Worm (Caenorhabditis elegans) whole organism, L4 larva: ENCODE results near the gene nspc-15.

Source experiments
- F26F4.8 ChIP-seq: fragments of 200-800 bp; sonication (Bioruptor generic); conservative IDR thresholded peaks from 2 replicates; pipeline ENCODE4 v1.3.6; 2022; ENCODE audit warnings: missing genetic modification characterization, missing compliant biosample characterization
- F37D6.2 ChIP-seq: sonication (generic microtip); optimal IDR thresholded peaks from 2 replicates; lab custom pipeline; 2016; ENCODE audit warnings: mild to moderate bottlenecking, missing genetic modification characterization, missing compliant biosample characterization
- F44E2.7 ChIP-seq: fragments of 200-800 bp; sonication (Bioruptor generic); IDR thresholded peaks from 2 replicates; pipeline ENCODE4 v2.1.2; 2022; ENCODE audit warnings: missing genetic modification characterization, missing compliant biosample characterization
- ZK546.5 ChIP-seq, 2 experiments: sonication (generic microtip); optimal IDR thresholded peaks; 2 replicates each; lab custom pipeline; 2017; ENCODE audit warnings: missing biosample characterization in 2 of 2, missing genetic modification characterization in 2 of 2
- aha-1 ChIP-seq: fragments of 150-350 bp; peaks from one replicate; lab custom pipeline; 2014; ENCODE audit warnings: missing biosample characterization, missing genetic modification characterization
- ama-1 ChIP-seq: fragments of 150-350 bp; optimal IDR thresholded peaks from 2 replicates; lab custom pipeline; 2014; ENCODE audit warnings: inconsistent platforms, mixed read lengths
- arid-1 ChIP-seq: fragments of 200-800 bp; sonication (Bioruptor generic); conservative IDR thresholded peaks from 2 replicates; pipeline ENCODE4 v1.3.6; 2022; ENCODE audit warnings: missing genetic modification reagents, missing genetic modification characterization, missing compliant biosample characterization
- ceh-28 ChIP-seq: fragments of 150-350 bp; optimal IDR thresholded peaks from 2 replicates; lab custom pipeline; 2014; ENCODE audit warnings: missing biosample characterization, missing genetic modification reagents, missing genetic modification characterization
- ceh-62 ChIP-seq: sonication (generic microtip); optimal IDR thresholded peaks from 2 replicates; lab custom pipeline; 2017; ENCODE audit warnings: missing biosample characterization, missing genetic modification characterization
- ces-1 ChIP-seq: fragments of 150-350 bp; sonication (generic microtip); optimal IDR thresholded peaks from 4 replicates; lab custom pipeline; 2014; ENCODE audit warnings: missing biosample characterization, missing genetic modification reagents, missing genetic modification characterization
- ctbp-1 ChIP-seq: fragments of 200-800 bp; sonication (Bioruptor generic); IDR thresholded peaks from 2 replicates; pipeline ENCODE4 v1.3.6; 2022; ENCODE audit warnings: missing genetic modification reagents, missing genetic modification characterization, missing compliant biosample characterization
- dve-1 ChIP-seq: sonication (generic microtip); optimal IDR thresholded peaks from 2 replicates; lab custom pipeline; 2017; ENCODE audit warnings: antibody characterized with exemption, mild to moderate bottlenecking, missing genetic modification characterization, missing compliant biosample characterization; ENCODE audit not compliant: insufficient read depth
- fkh-10 ChIP-seq: fragments of 150-350 bp; optimal IDR thresholded peaks from 2 replicates; lab custom pipeline; 2014; ENCODE audit warnings: missing biosample characterization, missing genetic modification reagents, missing genetic modification characterization
- hif-1 ChIP-seq, 2 experiments: sonication (generic microtip); optimal IDR thresholded peaks; 2 replicates each; lab custom pipeline; 2016 to 2017; ENCODE audit warnings: missing compliant biosample characterization in 2 of 2, missing genetic modification characterization in 2 of 2, missing genetic modification reagents in 2 of 2, missing genotype in 2 of 2, mild to moderate bottlenecking in 1 of 2
- hlh-11 ChIP-seq: fragments of 200-800 bp; sonication (Bioruptor generic); optimal IDR thresholded peaks from 2 replicates; lab custom pipeline; 2018; ENCODE audit warnings: mild to moderate bottlenecking, missing genetic modification characterization, missing compliant biosample characterization
- jun-1 ChIP-seq: fragments of 150-350 bp; optimal IDR thresholded peaks from 2 replicates; lab custom pipeline; 2014; ENCODE audit warnings: missing biosample characterization, missing genetic modification reagents, missing genetic modification characterization
- lin-29 ChIP-seq: fragments of 200-800 bp; sonication (Bioruptor generic); IDR thresholded peaks from 2 replicates; pipeline ENCODE4 v1.3.6; 2022; ENCODE audit warnings: missing genetic modification reagents, missing genetic modification characterization, missing compliant biosample characterization
- lin-38 ChIP-seq: fragments of 200-800 bp; sonication (Bioruptor generic); IDR thresholded peaks from 2 replicates; pipeline ENCODE4 v1.3.6; 2022; ENCODE audit warnings: missing genetic modification reagents, missing genetic modification characterization, missing compliant biosample characterization
- madf-9 ChIP-seq: fragments of 200-800 bp; sonication (Bioruptor generic); conservative IDR thresholded peaks from 2 replicates; pipeline ENCODE4 v1.3.6; 2022; ENCODE audit warnings: missing genetic modification reagents, missing genetic modification characterization, missing compliant biosample characterization
- mdl-1 ChIP-seq, 2 experiments: fragments of 150-350 bp in 1 of 2; sonication (generic microtip) in 1 of 2; optimal IDR thresholded peaks; 2 replicates each; lab custom pipeline; 2014 to 2017; ENCODE audit warnings: missing biosample characterization in 2 of 2, missing genetic modification characterization in 2 of 2
- mes-2 ChIP-seq: sonication (generic microtip); optimal IDR thresholded peaks from 2 replicates; lab custom pipeline; 2016; ENCODE audit warnings: missing genotype, mild to moderate bottlenecking, missing genetic modification characterization, missing compliant biosample characterization; ENCODE audit not compliant: poor library complexity, severe bottlenecking
- nhr-10 ChIP-seq: fragments of 150-350 bp; optimal IDR thresholded peaks from 2 replicates; lab custom pipeline; 2014; ENCODE audit warnings: missing biosample characterization, missing genetic modification characterization
- nhr-102 ChIP-seq: sonication (generic microtip); optimal IDR thresholded peaks from 2 replicates; lab custom pipeline; 2016; ENCODE audit warnings: mild to moderate bottlenecking, missing genetic modification characterization, moderate library complexity, missing compliant biosample characterization
- nhr-11 ChIP-seq: fragments of 150-350 bp; optimal IDR thresholded peaks from 2 replicates; lab custom pipeline; 2014; ENCODE audit warnings: missing biosample characterization, missing genetic modification characterization
- nhr-111 ChIP-seq: fragments of 200-800 bp; sonication (Bioruptor generic); optimal IDR thresholded peaks from 2 replicates; lab custom pipeline; 2018; ENCODE audit warnings: mild to moderate bottlenecking, missing genetic modification characterization, missing compliant biosample characterization
- nhr-28 ChIP-seq: fragments of 150-350 bp; optimal IDR thresholded peaks from 2 replicates; lab custom pipeline; 2014; ENCODE audit warnings: missing biosample characterization, missing genetic modification characterization
- php-3 ChIP-seq: fragments of 200-800 bp; sonication (Bioruptor generic); IDR thresholded peaks from 2 replicates; pipeline ENCODE4 v1.3.6; 2022; ENCODE audit warnings: missing genetic modification reagents, missing genetic modification characterization, missing compliant biosample characterization
- pqm-1 ChIP-seq: sonication (generic microtip); optimal IDR thresholded peaks from 2 replicates; lab custom pipeline; 2017; ENCODE audit warnings: missing biosample characterization, missing genetic modification characterization
- rbr-2 ChIP-seq: sonication (generic microtip); optimal IDR thresholded peaks from 2 replicates; lab custom pipeline; 2016; ENCODE audit warnings: missing genotype, missing genetic modification characterization, missing compliant biosample characterization
- sdz-12 ChIP-seq: fragments of 200-800 bp; sonication (Bioruptor generic); optimal IDR thresholded peaks from 2 replicates; lab custom pipeline; 2018; ENCODE audit warnings: mild to moderate bottlenecking, missing genetic modification characterization, missing compliant biosample characterization
- skn-1 ChIP-seq: fragments of 150-350 bp; optimal IDR thresholded peaks from 2 replicates; lab custom pipeline; 2014; ENCODE audit warnings: missing biosample characterization, missing genetic modification characterization
- snpc-1.2 ChIP-seq: fragments of 200-800 bp; sonication (Bioruptor generic); IDR thresholded peaks from 2 replicates; pipeline ENCODE4 v1.3.6; 2022; ENCODE audit warnings: missing genetic modification reagents, missing genetic modification characterization, missing compliant biosample characterization
- snpc-4 ChIP-seq: fragments of 150-350 bp; optimal IDR thresholded peaks from 2 replicates; lab custom pipeline; 2014; ENCODE audit warnings: missing biosample characterization, missing genetic modification characterization
- tra-1 ChIP-seq: fragments of 200-800 bp; sonication (Bioruptor generic); IDR thresholded peaks from 2 replicates; pipeline ENCODE4 v1.3.6; 2022; ENCODE audit warnings: missing genetic modification reagents, missing genetic modification characterization, missing compliant biosample characterization
- unc-130 ChIP-seq: sonication (generic microtip); optimal IDR thresholded peaks from 2 replicates; lab custom pipeline; 2016; ENCODE audit warnings: missing genetic modification reagents, missing genetic modification characterization, missing compliant biosample characterization
- unc-39 ChIP-seq: sonication (generic microtip); optimal IDR thresholded peaks from 2 replicates; lab custom pipeline; 2017; ENCODE audit warnings: missing biosample characterization, missing genetic modification characterization
- zag-1 ChIP-seq: fragments of 150-350 bp; optimal IDR thresholded peaks from 2 replicates; lab custom pipeline; 2014; ENCODE audit warnings: missing biosample characterization, missing genetic modification characterization
- zfp-2 ChIP-seq: sonication (generic microtip); optimal IDR thresholded peaks from 2 replicates; lab custom pipeline; 2016; ENCODE audit warnings: mild to moderate bottlenecking, missing genetic modification characterization, missing compliant biosample characterization
- zfp-3 ChIP-seq: fragments of 200-800 bp; sonication (Bioruptor generic); conservative IDR thresholded peaks from 2 replicates; pipeline ENCODE4 v1.3.6; 2022; ENCODE audit warnings: missing genetic modification reagents, missing genetic modification characterization, missing compliant biosample characterization
- zip-11 ChIP-seq: fragments of 200-800 bp; sonication (Bioruptor generic); IDR thresholded peaks from 2 replicates; pipeline ENCODE4 v1.3.6; 2022; ENCODE audit warnings: missing genetic modification characterization, missing compliant biosample characterization
- ztf-11 ChIP-seq: fragments of 150-350 bp; optimal IDR thresholded peaks from 2 replicates; lab custom pipeline; 2014; ENCODE audit warnings: missing biosample characterization, missing genetic modification characterization
- ztf-7 ChIP-seq: fragments of 150-350 bp; optimal IDR thresholded peaks from 2 replicates; lab custom pipeline; 2014; ENCODE audit warnings: missing biosample characterization, missing genetic modification characterization

nspc-15 gene

ce11 chrX:12393786-12394308 is 33.3 kb downstream of the nspc-15 start, which contains the start of gene F17E5.2 (continued):
- TF ChIP-seq nhr-11 (tag; lab: Kevin White, UChicago) (peak; percentile 97), ces-1 (GFP tag; lab: Kevin White, UChicago) (no peak), arid-1 (GFP tag; lab: Robert Waterston, UW) (0 out of 2 replicates have a peak, but pooled peaks have one; percentile 60), ama-1 (lab: Kevin White, UChicago) (no peak), madf-9 (GFP tag; lab: Robert Waterston, UW) (peak; percentile 58; the same call in 1 of the 2 replicates), pqm-1 (tag; lab: Kevin White, UChicago) (peak; percentile 39), F44E2.7 (no peak), nhr-28 (tag; lab: Kevin White, UChicago) (peak; percentile 96), ctbp-1 (GFP tag; lab: Robert Waterston, UW) (peak; percentile 94), hif-1 (tag; optimal IDR thresholded peaks at IDR 0.05; lab: Kevin White, UChicago) (peak; percentile 31 to 85), zfp-3 (GFP tag; lab: Robert Waterston, UW) (peak; percentile 81; the same call in 1 of the 2 replicates), tra-1 (GFP tag; lab: Robert Waterston, UW) (peak; percentile 47; the same call in 1 of the 2 replicates), lin-38 (GFP tag; lab: Robert Waterston, UW) (no peak; the same call in none of the 2 replicates), snpc-4 (tag; lab: Kevin White, UChicago) (peak; percentile 4), zfp-2 (tag; lab: Kevin White, UChicago) (no peak), nhr-111 (GFP tag; lab: Kevin White, UChicago) (no peak), F26F4.8 (GFP tag; lab: Robert Waterston, UW) (no peak), ztf-11 (no peak), nhr-102 (peak; percentile 91), ceh-28 (no peak), lin-29 (GFP tag; lab: Robert Waterston, UW) (no peak), mes-2 (tag; lab: Kevin White, UChicago) (peak; percentile 96), rbr-2 (tag; lab: Kevin White, UChicago) (peak; percentile 96), jun-1 (tag; lab: Kevin White, UChicago) (peak; percentile 68), ZK546.5 (tag; optimal IDR thresholded peaks at IDR 0.05; lab: Kevin White, UChicago) (no peak), php-3 (GFP tag; lab: Robert Waterston, UW) (peak; percentile 80), unc-39 (tag; lab: Kevin White, UChicago) (no peak), ceh-62 (tag; lab: Kevin White, UChicago) (no peak), ztf-7 (tag; lab: Kevin White, UChicago) (peak; percentile 89), fkh-10 (GFP tag; lab: Kevin White, UChicago) (peak; percentile 97), hlh-11 (tag; lab: Kevin White, UChicago) (peak; percentile 97), zip-11 (no peak), mdl-1 (tag; optimal IDR thresholded peaks at IDR 0.05; lab: Kevin White, UChicago) (peak; percentile 48 to 86), dve-1 (tag; lab: Kevin White, UChicago) (peak; percentile 98), zag-1 (tag; lab: Kevin White, UChicago) (no peak), snpc-1.2 (no peak), nhr-10 (peak; percentile 29), sdz-12 (GFP tag; lab: Kevin White, UChicago) (no peak), aha-1 (tag; lab: Kevin White, UChicago) (peak; percentile 53), unc-130 (GFP tag; lab: Kevin White, UChicago) (no peak), skn-1 (tag; lab: Kevin White, UChicago) (no peak), F37D6.2 (tag; lab: Kevin White, UChicago) (peak; percentile 89)
- TF ChIP-seq, all 104 proteins: peak for 52
